Fruit fly (Drosophila melanogaster) Kc167 (cell line): ENCODE results near the gene scf.

Source experiments
- Myc ChIP-seq: fragments of >200 bp; optimal IDR thresholded peaks from 2 replicates; lab custom pipeline; 2017; ENCODE audit warnings: missing external identifiers
- Sin3A ChIP-seq: fragments of >200 bp; optimal IDR thresholded peaks from 2 replicates; lab custom pipeline; 2018; ENCODE audit warnings: missing external identifiers
- h ChIP-seq: fragments of >200 bp; optimal IDR thresholded peaks from 3 replicates; lab custom pipeline; 2018; ENCODE audit warnings: missing external identifiers
- insv ChIP-seq: fragments of >200 bp; optimal IDR thresholded peaks from 3 replicates; lab custom pipeline; 2018; ENCODE audit warnings: missing external identifiers
- psq ChIP-seq: fragments of >200 bp; optimal IDR thresholded peaks from 2 replicates; lab custom pipeline; 2017; ENCODE audit warnings: missing external identifiers

dm6 chr3L:1325626-1325937, 27.1 kb downstream of the scf start:
- TF ChIP-seq Sin3A (lab: Kevin White, UChicago) = no peak
- no peak for TF ChIP-seq h (lab: Kevin White, UChicago)
- no peak for TF ChIP-seq Myc (lab: Kevin White, UChicago)
- TF ChIP-seq insv (lab: Kevin White, UChicago) = no peak
- no peak for TF ChIP-seq psq (lab: Kevin White, UChicago)
